Worm (Caenorhabditis elegans): ENCODE data around the gene srw-109.

srw-109 gene

DNA sequence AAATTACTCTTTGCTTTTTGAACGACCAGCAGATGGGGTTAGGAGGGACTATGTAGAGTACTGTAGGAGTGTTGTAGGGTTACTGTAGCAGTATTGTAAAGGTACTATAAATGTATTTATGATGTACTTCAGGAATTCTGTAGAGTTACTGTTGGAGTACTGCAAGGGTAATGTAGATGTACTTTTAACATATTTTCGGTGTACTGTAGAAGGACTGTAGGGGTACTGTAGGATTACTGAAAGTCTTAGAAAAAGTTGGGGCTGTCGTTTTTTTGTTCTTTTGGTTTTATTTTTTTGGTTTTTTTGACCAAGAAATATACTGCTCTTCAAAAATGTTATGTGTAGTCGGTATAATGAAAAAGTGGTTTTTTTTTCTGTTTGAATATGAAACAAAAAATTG is 10.1 kb downstream of the srw-109 start:
- TF ChIP-seq nhr-23 (tag; optimal IDR thresholded peaks at IDR 0.05) (no peak), ztf-11 (tag; optimal IDR thresholded peaks at IDR 0.05) (no peak), nfya-1 (tag; optimal IDR thresholded peaks at IDR 0.05; ENCODE audit: insufficient read depth) (no peak), mml-1 (tag; optimal IDR thresholded peaks at IDR 0.05) (no peak), unc-39 (tag; optimal IDR thresholded peaks at IDR 0.05) (no peak), nhr-11 (tag; optimal IDR thresholded peaks at IDR 0.05) (no peak), ceh-9 (tag; optimal IDR thresholded peaks at IDR 0.05) (no peak), mdl-1 (tag; optimal IDR thresholded peaks at IDR 0.05) (no peak), pha-4 (tag; optimal IDR thresholded peaks at IDR 0.05) (no peak)

DNA sequence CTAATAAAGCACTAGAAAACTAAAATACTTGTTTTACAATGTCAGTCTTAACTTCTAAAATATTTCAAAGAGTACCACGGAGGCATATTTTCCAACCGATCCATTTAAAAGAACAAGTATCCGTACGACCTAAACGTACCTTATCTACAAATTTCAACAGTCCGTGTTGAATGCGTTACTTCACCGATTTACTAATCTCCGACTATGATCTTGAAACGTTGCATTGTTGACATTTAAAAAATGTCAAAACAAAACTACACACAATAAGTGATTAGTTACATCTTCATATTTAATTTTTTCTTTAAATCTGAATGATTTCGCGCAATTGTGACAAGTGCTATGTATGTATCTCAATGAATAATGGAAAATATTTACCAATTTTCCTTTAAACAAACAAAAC is 10.9 kb downstream of the srw-109 start:
- no peak for TF ChIP-seq snpc-4 (tag; optimal IDR thresholded peaks at IDR 0.05)
- TF ChIP-seq nhr-23 (tag; optimal IDR thresholded peaks at IDR 0.05), result peak; percentile 58
- peak; percentile 85 for TF ChIP-seq elt-1 (tag; optimal IDR thresholded peaks at IDR 0.05)

DNA sequence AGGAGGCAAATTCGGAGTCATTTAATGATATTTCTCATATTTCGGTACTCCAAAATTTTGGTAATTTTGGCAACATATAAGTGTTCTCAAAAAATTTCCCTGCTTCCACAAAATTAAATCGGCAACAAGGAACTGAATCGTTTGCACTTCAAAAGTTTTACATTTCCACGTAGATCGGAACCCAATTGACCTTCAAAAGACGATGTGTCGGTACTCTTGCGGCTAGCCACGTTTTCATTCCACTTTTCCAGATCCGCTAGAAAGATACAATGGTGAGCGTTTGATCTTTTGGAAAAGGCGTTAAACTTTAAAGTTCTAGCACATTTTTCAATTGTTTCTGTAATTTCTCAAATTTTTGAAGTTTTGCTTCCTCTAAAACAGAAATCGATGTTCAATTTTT is 11.8 kb downstream of the srw-109 start:
- TF ChIP-seq nhr-28 (tag; optimal IDR thresholded peaks at IDR 0.05) (no peak), nhr-23 (tag; optimal IDR thresholded peaks at IDR 0.05) (peak; percentile 59), fkh-2 (tag; optimal IDR thresholded peaks at IDR 0.05) (no peak), tbx-2 (tag; optimal IDR thresholded peaks at IDR 0.05) (no peak), nhr-237 (tag; optimal IDR thresholded peaks at IDR 0.05) (no peak), zag-1 (tag; optimal IDR thresholded peaks at IDR 0.05) (no peak), ztf-11 (tag; optimal IDR thresholded peaks at IDR 0.05) (no peak), elt-3 (tag; optimal IDR thresholded peaks at IDR 0.05) (no peak), elt-1 (tag; optimal IDR thresholded peaks at IDR 0.05) (peak; percentile 88), mml-1 (tag; optimal IDR thresholded peaks at IDR 0.05) (no peak), nhr-25 (tag; optimal IDR thresholded peaks at IDR 0.05) (peak; percentile 40), fkh-10 (GFP tag; optimal IDR thresholded peaks at IDR 0.05) (no peak), ceh-28 (tag; optimal IDR thresholded peaks at IDR 0.05) (no peak), sea-2 (GFP tag; optimal IDR thresholded peaks at IDR 0.05) (no peak), snpc-4 (tag; optimal IDR thresholded peaks at IDR 0.05) (no peak)

DNA sequence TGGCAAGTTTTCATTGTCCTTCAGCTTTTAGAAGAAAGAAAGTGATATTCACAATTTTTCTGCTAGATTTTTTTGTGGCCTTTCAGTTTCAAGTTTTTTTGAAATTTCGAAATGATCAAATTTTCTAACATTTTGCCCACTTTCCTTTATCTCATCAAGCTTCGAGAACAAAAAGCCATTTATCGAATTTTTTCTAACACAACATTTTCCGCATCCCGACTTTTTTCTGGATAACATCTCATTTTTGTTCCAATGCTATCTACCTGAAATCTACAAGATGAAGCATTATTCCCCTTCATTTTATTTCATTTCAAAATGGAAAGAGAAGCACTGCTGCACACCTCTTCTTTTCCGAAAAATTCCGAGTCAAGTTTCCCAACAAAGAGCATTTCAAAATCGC is 15.8 kb downstream of the srw-109 start, which contains the start of gene ZK488.5:
Gene ZK488.5, plus strand, starts transcription at position 301 of the 400 bp plus-strand sequence.
- TF ChIP-seq fkh-2 (tag; optimal IDR thresholded peaks at IDR 0.05) (no peak), nhr-25 (tag; optimal IDR thresholded peaks at IDR 0.05) (no peak), unc-62 (GFP tag; optimal IDR thresholded peaks at IDR 0.05) (no peak), ZK546.5 (tag; optimal IDR thresholded peaks at IDR 0.05) (no peak), egl-5 (tag; optimal IDR thresholded peaks at IDR 0.05) (no peak), zag-1 (tag; optimal IDR thresholded peaks at IDR 0.05) (no peak), lin-39 (tag; optimal IDR thresholded peaks at IDR 0.05) (no peak), nfya-1 (tag; optimal IDR thresholded peaks at IDR 0.05; ENCODE audit: insufficient read depth) (no peak), fos-1 (tag; optimal IDR thresholded peaks at IDR 0.05) (no peak), mml-1 (tag; optimal IDR thresholded peaks at IDR 0.05) (no peak), R02D3.7 (tag; optimal IDR thresholded peaks at IDR 0.05) (no peak)

ce11 chrV:590182-590581 is 18.6 kb downstream of the srw-109 start, which contains the start of gene ZK488.6:
ZK488.6 (plus strand) TSS chrV:590482.
- TF ChIP-seq fkh-10 (GFP tag; optimal IDR thresholded peaks at IDR 0.05) (no peak), hmg-11 (tag; optimal IDR thresholded peaks at IDR 0.05) (no peak), nhr-237 (tag; optimal IDR thresholded peaks at IDR 0.05) (no peak), nhr-43 (tag; optimal IDR thresholded peaks at IDR 0.05; ENCODE audit: poor library complexity, severe bottlenecking) (no peak), elt-2 (tag; optimal IDR thresholded peaks at IDR 0.05) (no peak), unc-39 (tag; optimal IDR thresholded peaks at IDR 0.05) (no peak), tbx-2 (tag; optimal IDR thresholded peaks at IDR 0.05) (no peak), lsy-12 (tag; optimal IDR thresholded peaks at IDR 0.05) (no peak), zag-1 (tag; optimal IDR thresholded peaks at IDR 0.05) (no peak), nhr-67 (tag; optimal IDR thresholded peaks at IDR 0.05) (no peak), R02D3.7 (tag; optimal IDR thresholded peaks at IDR 0.05) (no peak), ztf-11 (tag; optimal IDR thresholded peaks at IDR 0.05) (no peak), mml-1 (tag; optimal IDR thresholded peaks at IDR 0.05) (no peak), eor-1 (tag; optimal IDR thresholded peaks at IDR 0.05) (no peak), pha-4 (tag; optimal IDR thresholded peaks at IDR 0.05) (no peak), ZK546.5 (tag; optimal IDR thresholded peaks at IDR 0.05) (no peak)

Measured in whole organism, L3 larva.